Worm (Caenorhabditis elegans): ENCODE results near the gene ZK867.2.
A peak's percentile ranks its signal among the peaks of the same experiment; 100 is the strongest.

The ZK867.2 gene

DNA sequence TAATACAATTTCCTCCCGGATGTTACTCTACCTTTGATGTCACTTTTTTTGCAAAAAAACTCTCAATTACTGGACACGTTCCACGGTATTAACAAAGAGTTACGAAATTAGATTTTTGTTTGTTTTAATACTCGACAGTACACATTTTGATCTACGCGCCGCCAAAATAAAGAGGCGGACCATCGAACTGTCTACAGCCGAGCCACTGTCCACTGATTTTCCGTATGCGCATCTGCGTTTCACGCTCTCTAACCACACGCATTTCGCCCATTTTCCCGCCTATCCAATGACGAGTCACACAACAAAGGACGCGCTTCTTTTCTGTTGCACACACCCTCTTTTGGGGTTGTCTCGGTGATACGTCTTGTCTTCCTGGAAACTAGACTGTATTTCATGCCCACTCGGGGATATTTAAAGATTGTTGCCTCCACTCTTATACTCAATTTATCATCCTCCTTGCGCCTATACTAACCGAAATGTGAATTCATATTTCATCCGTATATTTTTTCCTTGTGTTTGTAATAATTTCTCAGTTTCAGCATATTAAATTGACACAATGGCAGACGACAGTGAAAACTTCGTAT, 6.6 kb upstream of the ZK867.2 start, which contains the start of gene C55B6.1:
TSS of gene C55B6.1 (plus strand) at position 534 of the 584 bp plus-strand sequence.
- TF ChIP-seq unc-62 (GFP tag; optimal IDR thresholded peaks at IDR 0.05 in 1 of 2) = peak in 1 of 2 experiments; percentile 76
- TF ChIP-seq unc-62 (tag; optimal IDR thresholded peaks at IDR 0.05) = no peak
- no peak for TF ChIP-seq duxl-1 (tag; optimal IDR thresholded peaks at IDR 0.05; ENCODE audit: poor library complexity)
- peak; percentile 91 for TF ChIP-seq aha-1 (tag)
- no peak for TF ChIP-seq ceh-62 (tag; optimal IDR thresholded peaks at IDR 0.05)
- no peak for TF ChIP-seq fos-1 (tag; optimal IDR thresholded peaks at IDR 0.05)
- TF ChIP-seq sdz-12 (GFP tag; optimal IDR thresholded peaks at IDR 0.05) = no peak
- TF ChIP-seq lsy-2 (tag; optimal IDR thresholded peaks at IDR 0.05) = no peak
- no peak for TF ChIP-seq hif-1 (tag; optimal IDR thresholded peaks at IDR 0.05)

DNA sequence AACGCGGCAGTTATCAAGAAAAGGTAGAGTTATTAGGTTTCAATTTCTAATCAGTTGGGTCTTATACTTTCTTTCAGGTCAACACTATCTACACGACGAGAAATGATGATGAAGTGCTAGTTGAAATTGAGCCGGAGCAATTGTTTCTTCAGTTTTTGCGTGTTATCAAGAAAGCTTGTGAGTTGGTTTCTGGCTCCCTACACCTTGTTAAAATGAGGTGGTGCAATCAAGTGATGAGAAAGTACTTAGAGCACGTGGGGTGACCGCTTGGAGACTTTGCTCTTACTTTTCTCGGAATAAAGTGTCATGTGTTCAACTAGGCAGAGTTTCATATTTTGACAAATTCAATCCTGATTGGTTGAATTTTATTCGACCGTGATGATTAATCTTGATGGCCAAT, 6.0 kb upstream of the ZK867.2 start:
- TF ChIP-seq pqm-1 (tag; optimal IDR thresholded peaks at IDR 0.05) = peak; percentile 89
- TF ChIP-seq nhr-48 (tag; optimal IDR thresholded peaks at IDR 0.05) = peak; percentile 58
- 0 out of 2 replicates have a peak, but pooled peaks have one; percentile 32 for TF ChIP-seq zfp-3 (GFP tag; conservative IDR thresholded peaks at IDR 0.05)
- TF ChIP-seq jun-1 (tag; optimal IDR thresholded peaks at IDR 0.05) = no peak
- TF ChIP-seq lin-13 (GFP tag; optimal IDR thresholded peaks at IDR 0.05) = peak; percentile 18
- TF ChIP-seq lin-39 (tag; optimal IDR thresholded peaks at IDR 0.05) = no peak
- no peak for TF ChIP-seq mes-2 (tag; optimal IDR thresholded peaks at IDR 0.05; ENCODE audit: poor library complexity, severe bottlenecking)
- TF ChIP-seq nhr-102 (tag; optimal IDR thresholded peaks at IDR 0.05) = peak; percentile 29
- TF ChIP-seq ztf-11 (tag; optimal IDR thresholded peaks at IDR 0.05) = no peak
- no peak for TF ChIP-seq lsy-2 (tag; optimal IDR thresholded peaks at IDR 0.05)
- peak; percentile 52 for TF ChIP-seq ztf-7 (tag; optimal IDR thresholded peaks at IDR 0.05)
- TF ChIP-seq nhr-28 (tag; optimal IDR thresholded peaks at IDR 0.05) = peak; percentile 9
- no peak for TF ChIP-seq hmg-1.1 (GFP tag; IDR thresholded peaks at IDR 0.05)
- TF ChIP-seq F10B5.3 (tag; optimal IDR thresholded peaks at IDR 0.05) = no peak
- TF ChIP-seq saeg-2 (GFP tag; IDR thresholded peaks at IDR 0.05) = no peak
- TF ChIP-seq hlh-11 (tag; optimal IDR thresholded peaks at IDR 0.05) = peak; percentile 71
- no peak for TF ChIP-seq daf-19 (GFP tag; conservative IDR thresholded peaks at IDR 0.05)
- TF ChIP-seq set-16 (GFP tag; IDR thresholded peaks at IDR 0.05) = no peak
- TF ChIP-seq mep-1 (tag; optimal IDR thresholded peaks at IDR 0.05) = peak; percentile 3
- TF ChIP-seq aha-1 (tag) = peak; percentile 29
- peak; percentile 55 for TF ChIP-seq dve-1 (tag; optimal IDR thresholded peaks at IDR 0.05; ENCODE audit: insufficient read depth)
- no peak for TF ChIP-seq R02D3.7 (tag; optimal IDR thresholded peaks at IDR 0.05)
- peak; percentile 49 for TF ChIP-seq hlh-30 (tag; optimal IDR thresholded peaks at IDR 0.05; ENCODE audit: insufficient read depth)
- TF ChIP-seq nhr-10 (tag; optimal IDR thresholded peaks at IDR 0.05) = peak; percentile 22
- TF ChIP-seq D1046.2 (GFP tag; IDR thresholded peaks at IDR 0.05) = no peak
- TF ChIP-seq unc-62 (GFP tag; optimal IDR thresholded peaks at IDR 0.05 in 1 of 2) = peak in 1 of 2 experiments; percentile 87
- TF ChIP-seq unc-62 (tag; optimal IDR thresholded peaks at IDR 0.05) = no peak
- TF ChIP-seq ceh-62 (tag; optimal IDR thresholded peaks at IDR 0.05) = no peak
- 0 out of 2 replicates have a peak, but pooled peaks have one; percentile 40 for TF ChIP-seq php-3 (GFP tag; IDR thresholded peaks at IDR 0.05)
- no peak for TF ChIP-seq nhr-11 (tag; optimal IDR thresholded peaks at IDR 0.05)
- no peak for TF ChIP-seq F37D6.2 (tag; optimal IDR thresholded peaks at IDR 0.05)
- peak; percentile 33 for TF ChIP-seq nhr-77 (tag; optimal IDR thresholded peaks at IDR 0.05)
- TF ChIP-seq dmd-6 (GFP tag; IDR thresholded peaks at IDR 0.05) = peak; percentile 64
- no peak for TF ChIP-seq daf-16 (GFP tag; optimal IDR thresholded peaks at IDR 0.05)
- peak; percentile 79 for TF ChIP-seq daf-16 (tag; optimal IDR thresholded peaks at IDR 0.05)
- TF ChIP-seq zag-1 (tag; optimal IDR thresholded peaks at IDR 0.05) = no peak
- TF ChIP-seq spr-3 (GFP tag; optimal IDR thresholded peaks at IDR 0.05) = no peak
